Fruit fly (Drosophila melanogaster) S2 (cell line): Measurements from ENCODE around the gene CG8757.

Experiments
- CG8478 ChIP-seq: fragments of >200 bp; optimal IDR thresholded peaks from 2 replicates; lab custom pipeline; 2018
- CTCF ChIP-seq, 2 experiments: fragments of >200 bp; optimal IDR thresholded peaks; 2 replicates each; lab custom pipeline; 2018

DNA sequence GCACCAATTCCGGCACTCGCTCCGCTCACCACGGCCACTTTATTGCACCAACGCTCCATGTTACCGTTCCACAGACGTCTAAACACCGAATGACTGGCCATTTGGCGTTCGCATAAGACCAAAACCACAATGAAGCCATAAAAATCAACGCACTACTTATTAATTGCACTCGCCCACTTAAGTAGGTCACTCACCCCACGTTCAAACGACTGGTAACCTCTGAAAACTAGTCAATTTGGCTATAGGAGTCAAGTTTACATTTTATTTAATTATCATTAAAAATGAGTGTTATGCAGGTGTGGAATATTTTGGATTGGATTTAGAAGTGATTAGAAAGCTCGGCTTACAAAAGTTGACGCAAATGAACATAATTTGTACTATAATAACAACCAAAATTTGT is at the start of gene CG8757:
- TF ChIP-seq CG8478 (lab: Kevin White, UChicago), result no peak
- TF ChIP-seq CTCF (optimal IDR thresholded peaks at IDR 0.05; lab: Kevin White, UChicago), result no peak
